Fruit fly (Drosophila melanogaster) whole organism, embryonic: ENCODE results near the gene CG5500.
A peak's percentile ranks its signal among the peaks of the same experiment; 100 is the strongest.

Experiments used
- Atf3 ChIP-seq: fragments of 200-800 bp; sonication (Bioruptor generic); optimal IDR thresholded peaks from 3 replicates; lab custom pipeline; 2016; ENCODE audit warnings: missing biosample characterization, missing genetic modification characterization
- Atf6 ChIP-seq: fragments of 200-800 bp; sonication (Bioruptor generic); IDR thresholded peaks from 2 replicates; pipeline ENCODE4 v1.3.6; 2022; ENCODE audit warnings: missing biosample characterization, missing genetic modification characterization
- CG10209 ChIP-seq: fragments of 200-800 bp; sonication (Bioruptor generic); optimal IDR thresholded peaks from 3 replicates; lab custom pipeline; 2017; ENCODE audit warnings: missing biosample characterization, mild to moderate bottlenecking, missing genetic modification characterization, missing genetic modification reagents
- CG10267 ChIP-seq: fragments of 200-800 bp; sonication (Bioruptor generic); optimal IDR thresholded peaks from 2 replicates; lab custom pipeline; 2018; ENCODE audit warnings: missing biosample characterization, mild to moderate bottlenecking, missing genetic modification characterization, moderate library complexity
- CG11247 ChIP-seq: fragments of 200-800 bp; sonication (Bioruptor generic); IDR thresholded peaks from 2 replicates; pipeline ENCODE4 v1.3.6; 2022; ENCODE audit warnings: missing biosample characterization, missing genetic modification characterization
- CG12219 ChIP-seq: fragments of 200-800 bp; sonication (Bioruptor generic); optimal IDR thresholded peaks from 3 replicates; lab custom pipeline; 2018; ENCODE audit warnings: missing biosample characterization, mild to moderate bottlenecking, missing genetic modification characterization
- CG12942 ChIP-seq: fragments of 200-800 bp; sonication (Bioruptor generic); optimal IDR thresholded peaks from 3 replicates; lab custom pipeline; 2016; ENCODE audit warnings: missing biosample characterization, missing genetic modification characterization
- CG13296 ChIP-seq: fragments of 200-800 bp; sonication (Bioruptor generic); optimal IDR thresholded peaks from 3 replicates; lab custom pipeline; 2018; ENCODE audit warnings: missing biosample characterization, mild to moderate bottlenecking, missing genetic modification characterization
- CG15514 ChIP-seq: fragments of 200-800 bp; sonication (Bioruptor generic); optimal IDR thresholded peaks from 3 replicates; lab custom pipeline; 2017; ENCODE audit warnings: missing biosample characterization, missing genetic modification characterization, mild to moderate bottlenecking, moderate library complexity, missing genetic modification reagents
- CG1647 ChIP-seq: fragments of 200-800 bp; sonication (Bioruptor generic); optimal IDR thresholded peaks from 3 replicates; lab custom pipeline; 2016; ENCODE audit warnings: missing biosample characterization, missing genetic modification characterization
- CG17385 ChIP-seq: fragments of 200-800 bp; sonication (Bioruptor generic); optimal IDR thresholded peaks from 3 replicates; lab custom pipeline; 2018; ENCODE audit warnings: missing biosample characterization, mild to moderate bottlenecking, missing genetic modification characterization
- CG17568 ChIP-seq: fragments of 200-800 bp; sonication (Bioruptor generic); optimal IDR thresholded peaks from 2 replicates; lab custom pipeline; 2018; ENCODE audit warnings: missing biosample characterization, mild to moderate bottlenecking, missing genetic modification characterization, moderate library complexity
- CG3281 ChIP-seq: fragments of 200-800 bp; sonication (Bioruptor generic); optimal IDR thresholded peaks from 3 replicates; lab custom pipeline; 2017; ENCODE audit warnings: missing biosample characterization, mild to moderate bottlenecking, missing genetic modification characterization
- CG33213 ChIP-seq: fragments of 200-800 bp; sonication (Bioruptor generic); optimal IDR thresholded peaks from 3 replicates; lab custom pipeline; 2016; ENCODE audit warnings: missing biosample characterization, missing genetic modification characterization
- CG34376 ChIP-seq: fragments of 200-800 bp; sonication (Bioruptor generic); optimal IDR thresholded peaks from 2 replicates; lab custom pipeline; 2018; ENCODE audit warnings: missing biosample characterization, mild to moderate bottlenecking, missing genetic modification characterization
- CG8924 ChIP-seq: fragments of 200-800 bp; optimal IDR thresholded peaks from 3 replicates; lab custom pipeline; 2019; ENCODE audit warnings: missing biosample characterization, mild to moderate bottlenecking, missing genetic modification characterization, moderate library complexity
- Chrac-16 ChIP-seq: fragments of 200-800 bp; sonication (Bioruptor generic); optimal IDR thresholded peaks from 3 replicates; lab custom pipeline; 2016; ENCODE audit warnings: missing biosample characterization, missing genetic modification characterization
- Dad ChIP-seq: fragments of 200-800 bp; sonication (Bioruptor generic); optimal IDR thresholded peaks from 3 replicates; lab custom pipeline; 2016; ENCODE audit warnings: missing biosample characterization, missing genetic modification characterization
- Dek ChIP-seq: fragments of 200-800 bp; sonication (Bioruptor generic); optimal IDR thresholded peaks from 3 replicates; lab custom pipeline; 2019; ENCODE audit warnings: missing biosample characterization, mild to moderate bottlenecking, missing genetic modification characterization, moderate library complexity
- Dll ChIP-seq: fragments of 200-800 bp; sonication (Bioruptor generic); IDR thresholded peaks from 4 replicates; pipeline ENCODE4 v1.3.6; 2022; ENCODE audit warnings: missing biosample characterization, missing genetic modification characterization; ENCODE audit not compliant: partially characterized antibody
- Eip74EF ChIP-seq, 2 experiments: fragments of 200-800 bp in 1 of 2; fragments of >200 bp in 1 of 2; sonication (Bioruptor generic) in 1 of 2; optimal IDR thresholded peaks; 2 replicates each; lab custom pipeline; 2017 to 2019; ENCODE audit warnings: missing biosample characterization in 2 of 2, missing genetic modification characterization in 2 of 2, mild to moderate bottlenecking in 1 of 2, moderate library complexity in 1 of 2
- HHEX ChIP-seq: fragments of 200-800 bp; sonication (Bioruptor generic); optimal IDR thresholded peaks from 3 replicates; lab custom pipeline; 2017; ENCODE audit warnings: missing biosample characterization, mild to moderate bottlenecking, missing genetic modification characterization, missing genetic modification reagents
- HLH54F ChIP-seq: fragments of 200-800 bp; sonication (Bioruptor generic); optimal IDR thresholded peaks from 3 replicates; lab custom pipeline; 2016; ENCODE audit warnings: missing biosample characterization, missing genetic modification characterization
- Hand ChIP-seq: fragments of 200-800 bp; sonication (Bioruptor generic); optimal IDR thresholded peaks from 2 replicates; lab custom pipeline; 2017; ENCODE audit warnings: mild to moderate bottlenecking, missing biosample characterization, missing genetic modification reagents, missing genetic modification characterization
- Nf-YC ChIP-seq: fragments of 200-800 bp; optimal IDR thresholded peaks from 3 replicates; lab custom pipeline; 2019; ENCODE audit warnings: missing biosample characterization, mild to moderate bottlenecking, missing genetic modification characterization, moderate library complexity
- Opbp ChIP-seq: fragments of 200-800 bp; sonication (Bioruptor generic); IDR thresholded peaks from 3 replicates; pipeline ENCODE4 v1.3.6; 2022; ENCODE audit warnings: missing biosample characterization, missing genetic modification characterization; ENCODE audit not compliant: partially characterized antibody
- PHDP ChIP-seq: fragments of 200-800 bp; sonication (Bioruptor generic); optimal IDR thresholded peaks from 3 replicates; lab custom pipeline; 2018; ENCODE audit warnings: missing biosample characterization, mild to moderate bottlenecking, missing genetic modification characterization, moderate library complexity
- Scr ChIP-seq: fragments of 200-800 bp; sonication (Bioruptor generic); IDR thresholded peaks from 2 replicates; pipeline ENCODE4 v1.3.6; 2022; ENCODE audit warnings: missing biosample characterization, missing genetic modification characterization; ENCODE audit not compliant: partially characterized antibody
- Sry-δ ChIP-seq: fragments of 200-800 bp; sonication (Bioruptor generic); optimal IDR thresholded peaks from 2 replicates; lab custom pipeline; 2016; ENCODE audit warnings: missing biosample characterization, missing genetic modification characterization
- ac ChIP-seq: fragments of 200-800 bp; sonication (Bioruptor generic); optimal IDR thresholded peaks from 3 replicates; lab custom pipeline; 2017; ENCODE audit warnings: missing biosample characterization, mild to moderate bottlenecking, missing genetic modification characterization
- amos ChIP-seq: fragments of 200-800 bp; sonication (Bioruptor generic); IDR thresholded peaks from 2 replicates; pipeline ENCODE4 v1.3.6; 2022; ENCODE audit warnings: missing biosample characterization, missing genetic modification characterization; ENCODE audit not compliant: partially characterized antibody
- bbx ChIP-seq: fragments of 200-800 bp; sonication (Bioruptor generic); IDR thresholded peaks from 2 replicates; pipeline ENCODE4 v1.3.6; 2022; ENCODE audit warnings: missing biosample characterization, missing genetic modification characterization; ENCODE audit not compliant: partially characterized antibody
- crp ChIP-seq, 2 experiments: fragments of 200-800 bp; sonication (Bioruptor generic); optimal IDR thresholded peaks; 2 replicates in 1 of 2; 3 replicates in 1 of 2; lab custom pipeline; 2017; ENCODE audit warnings: missing biosample characterization in 2 of 2, missing genetic modification characterization in 2 of 2, mild to moderate bottlenecking in 1 of 2, moderate library complexity in 1 of 2
- gt ChIP-seq: fragments of 200-800 bp; sonication (Bioruptor generic); IDR thresholded peaks from 2 replicates; pipeline ENCODE4 v1.3.6; 2022; ENCODE audit warnings: missing biosample characterization, missing genetic modification characterization
- hbn ChIP-seq: fragments of 200-800 bp; sonication (Bioruptor generic); IDR thresholded peaks from 2 replicates; pipeline ENCODE4 v1.3.6; 2022; ENCODE audit warnings: missing biosample characterization, missing genetic modification characterization; ENCODE audit not compliant: partially characterized antibody
- hkb ChIP-seq, 2 experiments: fragments of 200-800 bp in 1 of 2; fragments of >200 bp in 1 of 2; sonication (Bioruptor generic) in 1 of 2; IDR thresholded peaks in 1 of 2; optimal IDR thresholded peaks in 1 of 2; 2 replicates each; pipeline versions ENCODE4 v1.3.6 to Lab custom; 2017 to 2022; ENCODE audit warnings: missing biosample characterization in 1 of 2, missing genetic modification characterization in 1 of 2
- lov ChIP-seq, 2 experiments: fragments of 200-800 bp in 1 of 2; fragments of >200 bp in 1 of 2; sonication (Bioruptor generic) in 1 of 2; IDR thresholded peaks in 1 of 2; optimal IDR thresholded peaks in 1 of 2; 2 replicates in 1 of 2; 3 replicates in 1 of 2; pipeline versions ENCODE4 v1.3.6 to Lab custom; 2017 to 2022; ENCODE audit warnings: missing biosample characterization in 1 of 2, missing genetic modification characterization in 1 of 2
- luna ChIP-seq: fragments of 200-800 bp; sonication (Bioruptor generic); optimal IDR thresholded peaks from 2 replicates; lab custom pipeline; 2016; ENCODE audit warnings: missing biosample characterization, missing genetic modification characterization
- maf-S ChIP-seq: fragments of 200-800 bp; sonication (Bioruptor generic); optimal IDR thresholded peaks from 2 replicates; lab custom pipeline; 2016; ENCODE audit warnings: missing biosample characterization, missing genetic modification characterization
- mirr ChIP-seq: fragments of 200-800 bp; sonication (Bioruptor generic); optimal IDR thresholded peaks from 3 replicates; lab custom pipeline; 2018; ENCODE audit warnings: missing biosample characterization, mild to moderate bottlenecking, missing genetic modification characterization
- nerfin-2 ChIP-seq: fragments of 200-800 bp; sonication (Bioruptor generic); IDR thresholded peaks from 2 replicates; pipeline ENCODE4 v1.3.6; 2022; ENCODE audit warnings: missing biosample characterization, missing genetic modification characterization; ENCODE audit not compliant: partially characterized antibody
- ranshi ChIP-seq: fragments of 200-800 bp; sonication (Bioruptor generic); IDR thresholded peaks from 2 replicates; pipeline ENCODE4 v1.3.6; 2022; ENCODE audit warnings: missing biosample characterization, missing genetic modification characterization
- row ChIP-seq: fragments of 200-800 bp; sonication (Bioruptor generic); IDR thresholded peaks from 3 replicates; pipeline ENCODE4 v1.3.6; 2022; ENCODE audit warnings: missing biosample characterization, missing genetic modification characterization
- scrt ChIP-seq: fragments of 200-800 bp; sonication (Bioruptor generic); optimal IDR thresholded peaks from 2 replicates; lab custom pipeline; 2018; ENCODE audit warnings: missing biosample characterization, mild to moderate bottlenecking, missing genetic modification characterization, moderate library complexity
- sens ChIP-seq: fragments of 200-800 bp; sonication (Bioruptor generic); peaks from one replicate; lab custom pipeline; 2016; ENCODE audit warnings: missing biosample characterization, missing genetic modification characterization
- sug ChIP-seq: fragments of 200-800 bp; optimal IDR thresholded peaks from 2 replicates; lab custom pipeline; 2019; ENCODE audit warnings: missing biosample characterization, mild to moderate bottlenecking, missing genetic modification characterization, moderate library complexity
- tio ChIP-seq: fragments of 200-800 bp; sonication (Bioruptor generic); optimal IDR thresholded peaks from 2 replicates; lab custom pipeline; 2017; ENCODE audit warnings: missing biosample characterization, missing genetic modification characterization, inconsistent platforms
- unc-4 ChIP-seq: fragments of 200-800 bp; sonication (Bioruptor generic); IDR thresholded peaks from 2 replicates; pipeline ENCODE4 v1.3.6; 2022; ENCODE audit warnings: missing biosample characterization, missing genetic modification characterization; ENCODE audit not compliant: partially characterized antibody

Gene CG5500

DNA sequence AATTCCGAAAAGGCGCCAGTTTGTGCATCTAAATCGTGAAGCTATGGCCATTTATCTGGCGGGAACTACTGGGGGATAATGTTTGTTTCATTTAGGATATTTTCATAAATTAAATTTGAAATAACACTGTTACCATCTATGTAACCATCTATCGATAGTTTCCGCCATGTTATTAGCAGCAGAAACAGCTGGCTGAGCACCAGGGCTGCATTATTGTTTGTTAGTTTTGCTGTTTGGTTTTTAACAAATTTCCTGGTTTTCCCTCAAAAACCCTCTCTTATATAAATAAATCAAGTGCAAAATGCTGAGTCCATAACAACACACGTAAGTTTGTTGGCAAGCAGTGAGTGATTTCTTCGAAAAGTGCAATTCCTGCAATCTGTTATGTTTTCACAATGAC, at the start of gene CG5500:
Gene CG5500 (plus strand): TSS at position 199 of the 400 bp plus-strand sequence.
- TF ChIP-seq maf-S (GFP tag; lab: Kevin White, UChicago): no peak
- peak; percentile 22 for TF ChIP-seq mirr (GFP tag; lab: Kevin White, UChicago)
- no peak for TF ChIP-seq CG12942 (GFP tag; lab: Kevin White, UChicago)
- TF ChIP-seq Chrac-16 (GFP tag; lab: Kevin White, UChicago): no peak
- TF ChIP-seq HLH54F (GFP tag; lab: Kevin White, UChicago): no peak
- peak; percentile 10 for TF ChIP-seq sug (tag; lab: Kevin White, UChicago)
- TF ChIP-seq Atf3: no peak
- TF ChIP-seq CG17568 (GFP tag; lab: Kevin White, UChicago): peak; percentile 30
- peak; percentile 32 to 89 for TF ChIP-seq crp (GFP tag; optimal IDR thresholded peaks at IDR 0.05; lab: Kevin White, UChicago)
- TF ChIP-seq lov (optimal IDR thresholded peaks at IDR 0.05; lab: Kevin White, UChicago): no peak
- TF ChIP-seq lov (GFP tag; IDR thresholded peaks at IDR 0.05; lab: Robert Waterston, UW): no peak
- no peak for TF ChIP-seq Dek
- peak; percentile 56 for TF ChIP-seq CG15514
- TF ChIP-seq gt (GFP tag; lab: Robert Waterston, UW): no peak
- peak; percentile 43 for TF ChIP-seq bbx (GFP tag; lab: Robert Waterston, UW)
- 0 out of 2 replicates have a peak, but pooled peaks have one; percentile 13 for TF ChIP-seq nerfin-2 (GFP tag; lab: Robert Waterston, UW)
- no peak for TF ChIP-seq HHEX
- TF ChIP-seq Hand (GFP tag; lab: Kevin White, UChicago): no peak
- peak; percentile 45; the same call in 1 of the 3 replicates for TF ChIP-seq Opbp (GFP tag; lab: Robert Waterston, UW)
- TF ChIP-seq sens (GFP tag; lab: Kevin White, UChicago): peak; percentile 19
- no peak for TF ChIP-seq Atf6 (GFP tag; lab: Robert Waterston, UW)
- peak; percentile 55 for TF ChIP-seq amos (GFP tag; lab: Robert Waterston, UW)
- TF ChIP-seq hbn (GFP tag; lab: Robert Waterston, UW): peak; percentile 54
- TF ChIP-seq CG10209: no peak
- peak; percentile 27 for TF ChIP-seq Sry-δ
- TF ChIP-seq luna (GFP tag; lab: Kevin White, UChicago): no peak
- peak; percentile 26 for TF ChIP-seq PHDP (tag; lab: Kevin White, UChicago)
- peak; percentile 59 for TF ChIP-seq unc-4 (GFP tag; lab: Robert Waterston, UW)
- TF ChIP-seq row (GFP tag; lab: Robert Waterston, UW): peak; percentile 12; the same call in 1 of the 3 replicates
- TF ChIP-seq Dad: no peak
- TF ChIP-seq Eip74EF (GFP tag; optimal IDR thresholded peaks at IDR 0.05; lab: Kevin White, UChicago): peak in 1 of 2 experiments; percentile 62
- peak; percentile 6 for TF ChIP-seq CG34376 (GFP tag; lab: Kevin White, UChicago)
- no peak for TF ChIP-seq hkb (optimal IDR thresholded peaks at IDR 0.05; lab: Kevin White, UChicago)
- TF ChIP-seq hkb (GFP tag; IDR thresholded peaks at IDR 0.05; lab: Robert Waterston, UW): no peak
- TF ChIP-seq CG12219 (GFP tag; lab: Kevin White, UChicago): no peak
- no peak for TF ChIP-seq CG11247
- TF ChIP-seq CG13296 (GFP tag; lab: Kevin White, UChicago): peak; percentile 41
- TF ChIP-seq CG33213 (GFP tag; lab: Kevin White, UChicago): no peak
- no peak for TF ChIP-seq CG1647
- TF ChIP-seq Dll (GFP tag; lab: Robert Waterston, UW): peak; percentile 10; the same call in 3 of the 4 replicates
- no peak for TF ChIP-seq ranshi (GFP tag; lab: Robert Waterston, UW)
- TF ChIP-seq CG10267 (tag; lab: Kevin White, UChicago): peak; percentile 11
- no peak for TF ChIP-seq scrt
- TF ChIP-seq Scr (GFP tag; lab: Robert Waterston, UW): peak; percentile 43
- peak; percentile 2 for TF ChIP-seq ac
- TF ChIP-seq CG3281 (GFP tag; lab: Kevin White, UChicago): peak; percentile 42
- peak; percentile 41 for TF ChIP-seq CG8924 (tag; lab: Kevin White, UChicago)
- TF ChIP-seq tio (GFP tag; lab: Kevin White, UChicago): no peak
- TF ChIP-seq CG17385 (GFP tag; lab: Kevin White, UChicago): no peak
- peak; percentile 30 for TF ChIP-seq Nf-YC (tag; lab: Kevin White, UChicago)
